Fruit fly (Drosophila melanogaster) whole organism, embryonic: Measurements from ENCODE around the gene SuUR.

ENCODE experiments used
- Ada2b ChIP-seq: fragments of 200-800 bp; sonication (Bioruptor generic); IDR thresholded peaks from 2 replicates; pipeline ENCODE4 v1.3.6; 2022; ENCODE audit warnings: missing biosample characterization, missing genetic modification characterization
- Adf1 ChIP-seq: fragments of 200-800 bp; sonication (Bioruptor generic); IDR thresholded peaks from 2 replicates; pipeline ENCODE4 v1.3.6; 2022; ENCODE audit warnings: missing biosample characterization, missing genetic modification characterization
- BEAF-32 ChIP-seq: fragments of 200-800 bp; sonication (Bioruptor generic); optimal IDR thresholded peaks from 3 replicates; lab custom pipeline; 2017; ENCODE audit warnings: missing biosample characterization, missing genetic modification characterization, mild to moderate bottlenecking, moderate library complexity, missing genetic modification reagents
- CG10654 ChIP-seq: fragments of 200-800 bp; sonication (Bioruptor generic); optimal IDR thresholded peaks from 2 replicates; lab custom pipeline; 2016; ENCODE audit warnings: missing biosample characterization, missing genetic modification characterization
- CG12071 ChIP-seq: fragments of 200-800 bp; sonication (Bioruptor generic); optimal IDR thresholded peaks from 3 replicates; lab custom pipeline; 2018; ENCODE audit warnings: missing biosample characterization, mild to moderate bottlenecking, missing genetic modification characterization
- CG12104 ChIP-seq: fragments of 200-800 bp; sonication (Bioruptor generic); optimal IDR thresholded peaks from 3 replicates; lab custom pipeline; 2016; ENCODE audit warnings: missing biosample characterization, missing genetic modification characterization
- CG13424 ChIP-seq: fragments of 200-800 bp; sonication (Bioruptor generic); optimal IDR thresholded peaks from 2 replicates; lab custom pipeline; 2019; ENCODE audit warnings: missing biosample characterization, mild to moderate bottlenecking, missing genetic modification characterization, moderate library complexity
- CG14441 ChIP-seq: fragments of 200-800 bp; sonication (Bioruptor generic); IDR thresholded peaks from 2 replicates; pipeline ENCODE4 v1.3.6; 2022; ENCODE audit warnings: missing biosample characterization, missing genetic modification characterization
- CG15514 ChIP-seq: fragments of 200-800 bp; sonication (Bioruptor generic); optimal IDR thresholded peaks from 3 replicates; lab custom pipeline; 2017; ENCODE audit warnings: missing biosample characterization, missing genetic modification characterization, mild to moderate bottlenecking, moderate library complexity, missing genetic modification reagents
- CG1603 ChIP-seq: fragments of 200-800 bp; sonication (Bioruptor generic); optimal IDR thresholded peaks from 2 replicates; lab custom pipeline; 2019; ENCODE audit warnings: missing biosample characterization, mild to moderate bottlenecking, missing genetic modification characterization, moderate library complexity
- CG2120 ChIP-seq: fragments of 200-800 bp; sonication (Bioruptor generic); optimal IDR thresholded peaks from 3 replicates; lab custom pipeline; 2016; ENCODE audit warnings: missing biosample characterization, missing genetic modification characterization
- CG2199 ChIP-seq: fragments of 200-800 bp; sonication (Bioruptor generic); IDR thresholded peaks from 3 replicates; pipeline ENCODE4 v1.3.6; 2022; ENCODE audit warnings: missing biosample characterization, missing genetic modification characterization
- CG31365 ChIP-seq: fragments of 200-800 bp; sonication (Bioruptor generic); optimal IDR thresholded peaks from 2 replicates; lab custom pipeline; 2018; ENCODE audit warnings: missing biosample characterization, mild to moderate bottlenecking, missing genetic modification characterization
- CG34224 ChIP-seq: fragments of 200-800 bp; sonication (Bioruptor generic); IDR thresholded peaks from 3 replicates; pipeline ENCODE4 v1.3.6; 2022; ENCODE audit warnings: missing biosample characterization, missing genetic modification characterization; ENCODE audit not compliant: partially characterized antibody
- CG4404 ChIP-seq: fragments of 200-800 bp; sonication (Bioruptor generic); IDR thresholded peaks from 2 replicates; pipeline ENCODE4 v1.3.6; 2022; ENCODE audit warnings: missing biosample characterization, missing genetic modification characterization
- CG8924 ChIP-seq: fragments of 200-800 bp; optimal IDR thresholded peaks from 3 replicates; lab custom pipeline; 2019; ENCODE audit warnings: missing biosample characterization, mild to moderate bottlenecking, missing genetic modification characterization, moderate library complexity
- CG9817 ChIP-seq: fragments of 200-800 bp; sonication (Bioruptor generic); optimal IDR thresholded peaks from 2 replicates; lab custom pipeline; 2018; ENCODE audit warnings: missing biosample characterization, mild to moderate bottlenecking, missing genetic modification characterization, moderate library complexity
- CG9876 ChIP-seq: fragments of 200-800 bp; sonication (Bioruptor generic); optimal IDR thresholded peaks from 2 replicates; lab custom pipeline; 2016; ENCODE audit warnings: missing biosample characterization, missing genetic modification characterization
- Chrac-16 ChIP-seq: fragments of 200-800 bp; sonication (Bioruptor generic); optimal IDR thresholded peaks from 3 replicates; lab custom pipeline; 2016; ENCODE audit warnings: missing biosample characterization, missing genetic modification characterization
- Deaf1 ChIP-seq: fragments of 200-800 bp; optimal IDR thresholded peaks from 3 replicates; lab custom pipeline; 2019; ENCODE audit warnings: missing biosample characterization, mild to moderate bottlenecking, missing genetic modification characterization, moderate library complexity
- E2f2 ChIP-seq: fragments of 200-800 bp; sonication (Bioruptor generic); IDR thresholded peaks from 2 replicates; pipeline ENCODE4 v1.3.6; 2022; ENCODE audit warnings: missing biosample characterization, missing genetic modification characterization
- H15 ChIP-seq: fragments of 200-800 bp; sonication (Bioruptor generic); IDR thresholded peaks from 3 replicates; pipeline ENCODE4 v1.3.6; 2022; ENCODE audit warnings: missing biosample characterization, missing genetic modification characterization
- HmgZ ChIP-seq: fragments of 200-800 bp; sonication (Bioruptor generic); optimal IDR thresholded peaks from 2 replicates; lab custom pipeline; 2018; ENCODE audit warnings: missing biosample characterization, mild to moderate bottlenecking, missing genetic modification characterization
- Mrtf ChIP-seq: fragments of 200-800 bp; sonication (Bioruptor generic); IDR thresholded peaks from 3 replicates; pipeline ENCODE4 v1.3.6; 2022; ENCODE audit warnings: missing biosample characterization, missing genetic modification characterization
- PHDP ChIP-seq: fragments of 200-800 bp; sonication (Bioruptor generic); optimal IDR thresholded peaks from 3 replicates; lab custom pipeline; 2018; ENCODE audit warnings: missing biosample characterization, mild to moderate bottlenecking, missing genetic modification characterization, moderate library complexity
- Pdp1 ChIP-seq, 2 experiments: fragments of 200-800 bp; sonication (Bioruptor generic); optimal IDR thresholded peaks; 3 replicates each; lab custom pipeline; 2016; ENCODE audit warnings: missing biosample characterization in 2 of 2, missing genetic modification characterization in 2 of 2, mild to moderate bottlenecking in 1 of 2, moderate library complexity in 1 of 2
- Sry-β ChIP-seq: fragments of 200-800 bp; sonication (Bioruptor generic); optimal IDR thresholded peaks from 2 replicates; lab custom pipeline; 2018; ENCODE audit warnings: missing biosample characterization, mild to moderate bottlenecking, missing genetic modification characterization, moderate library complexity
- Stat92E ChIP-seq, 3 experiments: fragments of >200 bp in 2 of 3; fragments of 200-800 bp in 1 of 3; sonication (Bioruptor generic) in 1 of 3; optimal IDR thresholded peaks; 2 replicates each; lab custom pipeline; 2017 to 2019; ENCODE audit warnings: missing biosample characterization in 3 of 3, missing genetic modification characterization in 3 of 3, mild to moderate bottlenecking in 1 of 3, moderate library complexity in 1 of 3
- Trl ChIP-seq, 3 experiments: fragments of >200 bp in 2 of 3; fragments of 200-800 bp in 1 of 3; sonication (Bioruptor generic) in 1 of 3; optimal IDR thresholded peaks; 2 replicates in 1 of 3; 3 replicates in 2 of 3; lab custom pipeline; 2016 to 2017; ENCODE audit warnings: missing biosample characterization in 1 of 3, missing genetic modification characterization in 1 of 3
- bigmax ChIP-seq: fragments of 200-800 bp; sonication (Bioruptor generic); optimal IDR thresholded peaks from 2 replicates; lab custom pipeline; 2018; ENCODE audit warnings: missing biosample characterization, mild to moderate bottlenecking, missing genetic modification characterization
- chinmo ChIP-seq: fragments of 200-800 bp; sonication (Bioruptor generic); IDR thresholded peaks from 4 replicates; pipeline ENCODE4 v1.3.6; 2022; ENCODE audit warnings: missing biosample characterization, missing genetic modification characterization; ENCODE audit not compliant: partially characterized antibody
- exex ChIP-seq: fragments of 200-800 bp; sonication (Bioruptor generic); optimal IDR thresholded peaks from 4 replicates; lab custom pipeline; 2018; ENCODE audit warnings: missing biosample characterization, mild to moderate bottlenecking, missing genetic modification characterization, moderate library complexity
- gsb ChIP-seq: fragments of 200-800 bp; sonication (Bioruptor generic); IDR thresholded peaks from 2 replicates; pipeline ENCODE4 v1.3.6; 2022; ENCODE audit warnings: missing biosample characterization, missing genetic modification characterization
- her ChIP-seq: fragments of 200-800 bp; sonication (Bioruptor generic); optimal IDR thresholded peaks from 2 replicates; lab custom pipeline; 2016; ENCODE audit warnings: missing biosample characterization, missing genetic modification characterization
- hth ChIP-seq: fragments of >200 bp; optimal IDR thresholded peaks from 2 replicates; lab custom pipeline; 2017; ENCODE audit warnings: inconsistent platforms
- ken ChIP-seq: fragments of 200-800 bp; sonication (Bioruptor generic); IDR thresholded peaks from 3 replicates; pipeline ENCODE4 v1.3.6; 2022; ENCODE audit warnings: missing biosample characterization, missing genetic modification characterization
- lab ChIP-seq: fragments of 200-800 bp; sonication (Bioruptor generic); optimal IDR thresholded peaks from 3 replicates; lab custom pipeline; 2017; ENCODE audit warnings: missing biosample characterization, missing genetic modification characterization, mild to moderate bottlenecking, moderate library complexity, missing genetic modification reagents
- lbe ChIP-seq: fragments of 200-800 bp; sonication (Bioruptor generic); optimal IDR thresholded peaks from 2 replicates; lab custom pipeline; 2016; ENCODE audit warnings: missing biosample characterization, mild to moderate bottlenecking, missing genetic modification characterization
- lola ChIP-seq, 3 experiments: fragments of >200 bp in 2 of 3; fragments of 200-800 bp in 1 of 3; sonication (Bioruptor generic) in 1 of 3; optimal IDR thresholded peaks; 2 replicates each; lab custom pipeline; 2017 to 2019; ENCODE audit warnings: missing biosample characterization in 3 of 3, missing genetic modification characterization in 3 of 3, mild to moderate bottlenecking in 1 of 3, moderate library complexity in 1 of 3
- nau ChIP-seq: fragments of 200-800 bp; sonication (Bioruptor generic); optimal IDR thresholded peaks from 3 replicates; lab custom pipeline; 2017; ENCODE audit warnings: missing biosample characterization, mild to moderate bottlenecking, missing genetic modification characterization, missing genetic modification reagents
- nom ChIP-seq: fragments of 200-800 bp; sonication (Bioruptor generic); optimal IDR thresholded peaks from 2 replicates; lab custom pipeline; 2017; ENCODE audit warnings: missing biosample characterization, missing genetic modification characterization, mild to moderate bottlenecking, moderate library complexity, missing genetic modification reagents
- prd ChIP-seq, 3 experiments: fragments of >200 bp in 2 of 3; fragments of 200-800 bp in 1 of 3; sonication (Bioruptor generic) in 1 of 3; optimal IDR thresholded peaks in 2 of 3; IDR thresholded peaks in 1 of 3; 2 replicates in 2 of 3; 3 replicates in 1 of 3; pipeline versions ENCODE4 v1.3.6 to Lab custom; 2017 to 2022; ENCODE audit warnings: missing biosample characterization in 1 of 3, missing genetic modification characterization in 1 of 3
- pros ChIP-seq: fragments of 200-800 bp; sonication (Bioruptor generic); optimal IDR thresholded peaks from 3 replicates; lab custom pipeline; 2019; ENCODE audit warnings: missing biosample characterization, mild to moderate bottlenecking, missing genetic modification characterization, moderate library complexity
- row ChIP-seq: fragments of 200-800 bp; sonication (Bioruptor generic); IDR thresholded peaks from 3 replicates; pipeline ENCODE4 v1.3.6; 2022; ENCODE audit warnings: missing biosample characterization, missing genetic modification characterization
- salm ChIP-seq: fragments of 200-800 bp; sonication (Bioruptor generic); optimal IDR thresholded peaks from 2 replicates; lab custom pipeline; 2018; ENCODE audit warnings: missing biosample characterization, mild to moderate bottlenecking, missing genetic modification characterization
- schlank ChIP-seq: fragments of 200-800 bp; sonication (Bioruptor generic); optimal IDR thresholded peaks from 2 replicates; lab custom pipeline; 2018; ENCODE audit warnings: missing biosample characterization, mild to moderate bottlenecking, missing genetic modification characterization
- tx ChIP-seq: fragments of 200-800 bp; sonication (Bioruptor generic); optimal IDR thresholded peaks from 2 replicates; lab custom pipeline; 2016; ENCODE audit warnings: missing biosample characterization, missing genetic modification characterization

SuUR gene

dm6 chr3L:11096195-11096908 is 31.6 kb downstream of the SuUR start, which contains the start of the genes CG46439, Iyd and CG33947 (continued):
- no peak for TF ChIP-seq CG4404 (GFP tag; lab: Robert Waterston, UW)
- no peak for TF ChIP-seq H15 (GFP tag; lab: Robert Waterston, UW)
- peak; percentile 73 for TF ChIP-seq lbe (GFP tag; lab: Kevin White, UChicago)
- no peak for TF ChIP-seq lola (GFP tag; optimal IDR thresholded peaks at IDR 0.05; lab: Kevin White, UChicago)
- no peak for TF ChIP-seq Sry-β
- TF ChIP-seq nom (GFP tag; lab: Kevin White, UChicago): peak; percentile 95
- no peak for TF ChIP-seq schlank (tag; lab: Kevin White, UChicago)
- TF ChIP-seq salm (tag; lab: Kevin White, UChicago): no peak
- no peak for TF ChIP-seq CG1603 (tag; lab: Kevin White, UChicago)
- no peak for TF ChIP-seq Ada2b
- peak; percentile 32 for TF ChIP-seq exex (tag; lab: Kevin White, UChicago)
- TF ChIP-seq CG31365 (tag; lab: Kevin White, UChicago): no peak
- no peak for TF ChIP-seq bigmax (GFP tag; lab: Kevin White, UChicago)
- TF ChIP-seq Trl (optimal IDR thresholded peaks at IDR 0.05; lab: Kevin White, UChicago): peak; percentile 89 to 92
- TF ChIP-seq Trl (GFP tag; optimal IDR thresholded peaks at IDR 0.05; lab: Kevin White, UChicago): peak; percentile 60
- TF ChIP-seq nau: peak; percentile 59
- no peak for TF ChIP-seq Mrtf (GFP tag; lab: Robert Waterston, UW)
- no peak for TF ChIP-seq CG12104 (GFP tag; lab: Kevin White, UChicago)
- TF ChIP-seq CG9876: no peak
- no peak for TF ChIP-seq CG13424 (tag; lab: Kevin White, UChicago)
- TF ChIP-seq CG10654 (GFP tag; lab: Kevin White, UChicago): no peak
- TF ChIP-seq CG8924: no peak
- TF ChIP-seq HmgZ (tag; lab: Kevin White, UChicago): peak; percentile 13
- TF ChIP-seq CG34224 (GFP tag; lab: Robert Waterston, UW): peak; percentile 56; the same call in 2 of the 3 replicates
- peak; percentile 26 for TF ChIP-seq CG2120 (GFP tag; lab: Kevin White, UChicago)
- peak; percentile 35 for TF ChIP-seq lab (GFP tag; lab: Kevin White, UChicago)
- TF ChIP-seq CG12071 (GFP tag; lab: Kevin White, UChicago): no peak
- no peak for TF ChIP-seq BEAF-32 (GFP tag; lab: Kevin White, UChicago)
- TF ChIP-seq Chrac-16 (GFP tag; lab: Kevin White, UChicago): no peak
- TF ChIP-seq gsb (GFP tag; lab: Robert Waterston, UW): no peak
- no peak for TF ChIP-seq Adf1 (GFP tag; lab: Robert Waterston, UW)
- no peak for TF ChIP-seq tx
- 0 out of 3 replicates have a peak, but pooled peaks have one; percentile 19 for TF ChIP-seq ken (GFP tag; lab: Robert Waterston, UW)
- TF ChIP-seq prd (optimal IDR thresholded peaks at IDR 0.05; lab: Kevin White, UChicago): no peak
- no peak for TF ChIP-seq prd (GFP tag; IDR thresholded peaks at IDR 0.05; lab: Robert Waterston, UW)
- TF ChIP-seq row (GFP tag; lab: Robert Waterston, UW): peak; percentile 35; the same call in 1 of the 3 replicates
- TF ChIP-seq Stat92E (GFP tag; optimal IDR thresholded peaks at IDR 0.05; lab: Kevin White, UChicago): no peak
- no peak for TF ChIP-seq her
- TF ChIP-seq E2f2 (GFP tag; lab: Robert Waterston, UW): peak; percentile 45
- TF ChIP-seq CG9817 (tag; lab: Kevin White, UChicago): no peak
- 0 out of 4 replicates have a peak, but pooled peaks have one; percentile 76 for TF ChIP-seq chinmo (GFP tag; lab: Robert Waterston, UW)
- peak; percentile 29; the same call in 1 of the 2 replicates for TF ChIP-seq CG14441 (GFP tag; lab: Robert Waterston, UW)
- peak; percentile 12 for TF ChIP-seq PHDP
- TF ChIP-seq hth (lab: Kevin White, UChicago): no peak
- TF ChIP-seq Pdp1 (GFP tag; optimal IDR thresholded peaks at IDR 0.05; lab: Kevin White, UChicago): peak in 1 of 2 experiments; percentile 87
- peak; percentile 37 for TF ChIP-seq pros (GFP tag; lab: Kevin White, UChicago)
- peak; percentile 46 for TF ChIP-seq Deaf1 (tag; lab: Kevin White, UChicago)
- TF ChIP-seq CG15514 (GFP tag; lab: Kevin White, UChicago): peak; percentile 71
- 0 out of 3 replicates have a peak, but pooled peaks have one; percentile 13 for TF ChIP-seq CG2199 (GFP tag; lab: Robert Waterston, UW)
